Worm (Caenorhabditis elegans) whole organism, L1 larva: ENCODE data around the gene clec-129.

ENCODE experiments used
- F16B12.6 ChIP-seq: fragments of 150-350 bp; optimal IDR thresholded peaks from 2 replicates; lab custom pipeline; 2014; ENCODE audit warnings: missing biosample characterization, missing genetic modification characterization
- Y116A8C.19 ChIP-seq: sonication (generic microtip); optimal IDR thresholded peaks from 2 replicates; lab custom pipeline; 2016; ENCODE audit warnings: missing compliant biosample characterization, missing genetic modification characterization, borderline replicate concordance
- alr-1 ChIP-seq: fragments of 200-800 bp; sonication (Bioruptor generic); optimal IDR thresholded peaks from 2 replicates; lab custom pipeline; 2018; ENCODE audit warnings: borderline replicate concordance, mild to moderate bottlenecking, missing genetic modification characterization, missing compliant biosample characterization
- aly-2 ChIP-seq: fragments of 150-350 bp; optimal IDR thresholded peaks from 2 replicates; lab custom pipeline; 2014; ENCODE audit warnings: missing biosample characterization, missing genetic modification characterization
- ama-1 ChIP-seq: fragments of 150-350 bp; optimal IDR thresholded peaks from 2 replicates; lab custom pipeline; 2014
- blmp-1 ChIP-seq: fragments of 150-350 bp; optimal IDR thresholded peaks from 2 replicates; lab custom pipeline; 2014; ENCODE audit warnings: missing biosample characterization, missing genetic modification characterization
- ceh-8 ChIP-seq: fragments of 200-800 bp; sonication (Bioruptor generic); optimal IDR thresholded peaks from 2 replicates; lab custom pipeline; 2018; ENCODE audit warnings: mild to moderate bottlenecking, missing genetic modification characterization, moderate library complexity, missing compliant biosample characterization
- ceh-82 ChIP-seq, 3 experiments: fragments of 150-350 bp in 1 of 3; sonication (generic microtip) in 2 of 3; optimal IDR thresholded peaks; 2 replicates each; lab custom pipeline; 2014 to 2017; ENCODE audit warnings: missing biosample characterization in 3 of 3, missing genetic modification characterization in 3 of 3
- ceh-88 ChIP-seq: fragments of 200-800 bp; sonication (Bioruptor generic); IDR thresholded peaks from 2 replicates; pipeline ENCODE4 v1.3.6; 2022; ENCODE audit warnings: missing genetic modification characterization, missing compliant biosample characterization
- ces-1 ChIP-seq: fragments of 150-350 bp; optimal IDR thresholded peaks from 2 replicates; lab custom pipeline; 2014; ENCODE audit warnings: missing biosample characterization, missing genetic modification reagents, missing genetic modification characterization
- dpl-1 ChIP-seq, 3 experiments: fragments of 150-350 bp in 2 of 3; sonication (generic microtip) in 1 of 3; optimal IDR thresholded peaks; 2 replicates each; lab custom pipeline; 2014 to 2017; ENCODE audit warnings: missing biosample characterization in 3 of 3, missing genetic modification characterization in 3 of 3, missing genetic modification reagents in 3 of 3
- efl-3 ChIP-seq: fragments of 200-800 bp; sonication (Bioruptor generic); optimal IDR thresholded peaks from 2 replicates; lab custom pipeline; 2018; ENCODE audit warnings: mild to moderate bottlenecking, missing genetic modification characterization, missing compliant biosample characterization
- egl-27 ChIP-seq, 2 experiments: fragments of 150-350 bp in 1 of 2; sonication (generic microtip); optimal IDR thresholded peaks; 3 replicates each; lab custom pipeline; 2017 to 2018; ENCODE audit warnings: missing biosample characterization in 2 of 2, missing genetic modification characterization in 2 of 2, missing genetic modification reagents in 2 of 2
- elt-2 ChIP-seq: sonication (generic microtip); optimal IDR thresholded peaks from 2 replicates; lab custom pipeline; 2016; ENCODE audit warnings: missing genetic modification characterization, mild to moderate bottlenecking, inconsistent platforms, missing compliant biosample characterization, missing genetic modification reagents
- elt-3 ChIP-seq, 6 experiments: fragments of 150-350 bp in 1 of 6; sonication (generic microtip); optimal IDR thresholded peaks; 2 replicates each; lab custom pipeline; 2017 to 2018; ENCODE audit warnings: missing biosample characterization in 6 of 6, missing genetic modification characterization in 6 of 6, inconsistent platforms in 1 of 6
- ets-5 ChIP-seq: fragments of 200-800 bp; sonication (Bioruptor generic); IDR thresholded peaks from 2 replicates; pipeline ENCODE4 v1.3.6; 2022; ENCODE audit warnings: missing genetic modification characterization, missing compliant biosample characterization
- fkh-8 ChIP-seq: sonication (generic microtip); optimal IDR thresholded peaks from 2 replicates; lab custom pipeline; 2016; ENCODE audit warnings: mild to moderate bottlenecking, missing genetic modification characterization, missing compliant biosample characterization
- fos-1 ChIP-seq: fragments of 150-350 bp; optimal IDR thresholded peaks from 2 replicates; lab custom pipeline; 2014; ENCODE audit warnings: missing biosample characterization, missing genetic modification characterization
- grh-1 ChIP-seq: fragments of 200-800 bp; sonication (Bioruptor generic); IDR thresholded peaks from 2 replicates; pipeline ENCODE4 v1.3.6; 2022; ENCODE audit warnings: missing genetic modification reagents, missing genetic modification characterization, missing compliant biosample characterization
- hlh-17 ChIP-seq: fragments of 200-800 bp; sonication (Bioruptor generic); optimal IDR thresholded peaks from 2 replicates; lab custom pipeline; 2018; ENCODE audit warnings: missing genetic modification characterization, mild to moderate bottlenecking, missing compliant biosample characterization, moderate library complexity, borderline replicate concordance
- hlh-4 ChIP-seq: sonication (generic microtip); optimal IDR thresholded peaks from 2 replicates; lab custom pipeline; 2016; ENCODE audit warnings: mild to moderate bottlenecking, missing genetic modification characterization, missing compliant biosample characterization
- isw-1 ChIP-seq: fragments of 200-800 bp; sonication (Bioruptor generic); IDR thresholded peaks from 2 replicates; pipeline ENCODE4 v1.3.6; 2022; ENCODE audit warnings: missing genetic modification characterization, missing compliant biosample characterization
- jun-1 ChIP-seq: fragments of 150-350 bp; optimal IDR thresholded peaks from 2 replicates; lab custom pipeline; 2014; ENCODE audit warnings: missing biosample characterization, missing genetic modification reagents, missing genetic modification characterization
- lin-13 ChIP-seq: fragments of 150-350 bp; optimal IDR thresholded peaks from 2 replicates; lab custom pipeline; 2014; ENCODE audit warnings: missing biosample characterization, missing genetic modification reagents, missing genetic modification characterization
- lin-14 ChIP-seq: fragments of 200-800 bp; sonication (Bioruptor generic); optimal IDR thresholded peaks from 2 replicates; lab custom pipeline; 2018; ENCODE audit warnings: mild to moderate bottlenecking, missing genetic modification characterization, moderate library complexity, missing compliant biosample characterization
- lin-15B ChIP-seq: fragments of 150-350 bp; sonication (generic microtip); optimal IDR thresholded peaks from 3 replicates; lab custom pipeline; 2014; ENCODE audit warnings: missing biosample characterization, missing genetic modification characterization
- lin-39 ChIP-seq: fragments of 150-350 bp; optimal IDR thresholded peaks from 2 replicates; lab custom pipeline; 2014; ENCODE audit warnings: missing biosample characterization, missing genetic modification reagents, missing genetic modification characterization
- mep-1 ChIP-seq: fragments of 150-350 bp; optimal IDR thresholded peaks from 2 replicates; lab custom pipeline; 2014; ENCODE audit warnings: missing biosample characterization, missing genetic modification characterization
- nhr-47 ChIP-seq: sonication (generic microtip); optimal IDR thresholded peaks from 2 replicates; lab custom pipeline; 2016; ENCODE audit warnings: mild to moderate bottlenecking, missing genetic modification characterization, moderate library complexity, missing compliant biosample characterization
- nhr-71 ChIP-seq: sonication (generic microtip); optimal IDR thresholded peaks from 2 replicates; lab custom pipeline; 2016; ENCODE audit warnings: mild to moderate bottlenecking, missing genetic modification characterization, moderate library complexity, missing compliant biosample characterization
- nhr-76 ChIP-seq: sonication (generic microtip); optimal IDR thresholded peaks from 2 replicates; lab custom pipeline; 2017; ENCODE audit warnings: missing biosample characterization, missing genetic modification characterization
- nhr-84 ChIP-seq: sonication (generic microtip); optimal IDR thresholded peaks from 2 replicates; lab custom pipeline; 2017; ENCODE audit warnings: missing biosample characterization, missing genetic modification characterization
- skn-1 ChIP-seq: fragments of 150-350 bp; optimal IDR thresholded peaks from 2 replicates; lab custom pipeline; 2014; ENCODE audit warnings: missing biosample characterization, missing genetic modification characterization
- sox-4 ChIP-seq: sonication (generic microtip); optimal IDR thresholded peaks from 2 replicates; lab custom pipeline; 2016; ENCODE audit warnings: missing genetic modification characterization, missing compliant biosample characterization
- sptf-1 ChIP-seq: fragments of 150-350 bp; optimal IDR thresholded peaks from 2 replicates; lab custom pipeline; 2014; ENCODE audit warnings: missing biosample characterization, missing genetic modification characterization
- unc-130 ChIP-seq: fragments of 150-350 bp; optimal IDR thresholded peaks from 2 replicates; lab custom pipeline; 2017; ENCODE audit warnings: missing biosample characterization, missing genetic modification characterization, inconsistent platforms
- unc-98 ChIP-seq: fragments of 200-800 bp; sonication (Bioruptor generic); IDR thresholded peaks from 2 replicates; pipeline ENCODE4 v1.3.6; 2022; ENCODE audit warnings: missing genetic modification characterization, missing compliant biosample characterization
- zag-1 ChIP-seq: fragments of 150-350 bp; optimal IDR thresholded peaks from 2 replicates; lab custom pipeline; 2014; ENCODE audit warnings: missing biosample characterization, missing genetic modification characterization
- zip-4 ChIP-seq: fragments of 200-800 bp; sonication (Bioruptor generic); optimal IDR thresholded peaks from 2 replicates; lab custom pipeline; 2018; ENCODE audit warnings: mild to moderate bottlenecking, missing genetic modification characterization, moderate library complexity, missing compliant biosample characterization

clec-129 gene

DNA sequence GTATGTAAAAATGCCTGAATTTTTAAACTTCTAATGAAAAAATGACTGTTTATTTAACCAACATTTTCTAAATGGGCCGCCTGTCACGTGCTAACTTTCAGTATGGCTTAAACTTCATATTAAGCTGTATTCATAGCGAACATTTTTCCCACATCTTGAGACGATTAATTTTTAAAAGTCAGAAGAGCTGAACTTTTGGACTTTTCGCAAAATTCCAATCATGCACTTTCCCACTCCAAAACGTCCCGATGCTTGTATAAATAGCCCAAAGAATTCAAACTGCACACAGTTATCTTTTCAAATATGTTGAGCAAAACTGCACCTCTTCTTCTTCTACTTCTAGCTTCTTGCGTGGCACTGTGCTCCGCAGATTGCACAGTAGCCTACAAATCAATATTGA is 5.5 kb downstream of the clec-129 start, which contains the start of gene clec-132:
TSS of gene clec-132 (plus strand) at position 301 of the 400 bp plus-strand sequence.
- TF ChIP-seq mep-1 (tag; lab: Kevin White, UChicago), result no peak
- no peak for TF ChIP-seq nhr-71 (tag; lab: Kevin White, UChicago)
- no peak for TF ChIP-seq nhr-47 (tag; lab: Kevin White, UChicago)
- no peak for TF ChIP-seq ama-1 (lab: Kevin White, UChicago)
- TF ChIP-seq ceh-88 (GFP tag; lab: Robert Waterston, UW), result no peak
- no peak for TF ChIP-seq skn-1 (tag; lab: Kevin White, UChicago)
- TF ChIP-seq nhr-76, result no peak
- no peak for TF ChIP-seq isw-1 (GFP tag; lab: Robert Waterston, UW)
- no peak for TF ChIP-seq zip-4 (GFP tag; lab: Kevin White, UChicago)
- TF ChIP-seq ceh-8 (GFP tag; lab: Kevin White, UChicago), result no peak
- no peak for TF ChIP-seq ets-5 (GFP tag; lab: Robert Waterston, UW)
- TF ChIP-seq sox-4 (tag; lab: Kevin White, UChicago), result no peak
- TF ChIP-seq blmp-1 (tag; lab: Kevin White, UChicago), result no peak
- no peak for TF ChIP-seq aly-2 (tag; lab: Kevin White, UChicago)
- TF ChIP-seq efl-3 (GFP tag; lab: Kevin White, UChicago), result no peak
- no peak for TF ChIP-seq jun-1 (tag; lab: Kevin White, UChicago)
- TF ChIP-seq grh-1, result no peak
- TF ChIP-seq lin-39 (tag; lab: Kevin White, UChicago), result no peak
- TF ChIP-seq fos-1 (tag; lab: Kevin White, UChicago), result no peak
- TF ChIP-seq, all 84 proteins: peak for 0

DNA sequence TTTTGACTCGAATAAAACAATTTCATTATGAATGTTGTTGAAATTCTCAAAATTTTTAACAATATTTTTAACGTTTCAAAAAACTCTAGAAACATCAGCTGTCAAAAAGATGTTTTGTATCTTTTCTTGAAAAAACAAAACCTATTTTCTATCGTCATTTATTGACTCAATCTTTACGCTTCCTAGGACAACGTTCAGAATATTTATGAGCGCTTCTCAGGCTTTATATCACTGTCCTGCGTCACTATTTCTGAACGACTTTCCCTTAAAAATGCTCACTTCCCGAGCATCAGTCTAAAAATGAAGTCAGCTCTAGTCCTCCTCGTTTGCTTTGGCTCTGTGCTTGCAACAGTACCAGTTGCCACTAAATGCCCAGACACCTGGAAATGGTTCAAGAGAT is 6.8 kb downstream of the clec-129 start, which contains the start of gene clec-133:
TSS of gene clec-133 (plus strand) at position 301 of the 400 bp plus-strand sequence.
- TF ChIP-seq fkh-8 (tag; lab: Kevin White, UChicago), result no peak
- TF ChIP-seq hlh-17, result no peak
- no peak for TF ChIP-seq lin-14 (GFP tag; lab: Kevin White, UChicago)
- TF ChIP-seq sox-4 (tag; lab: Kevin White, UChicago), result no peak
- TF ChIP-seq, all 84 proteins: peak for 0

- TF ChIP-seq egl-27 (tag; optimal IDR thresholded peaks at IDR 0.05; lab: Kevin White, UChicago) (no peak), dpl-1 (GFP tag; optimal IDR thresholded peaks at IDR 0.05; lab: Kevin White, UChicago) (no peak), zag-1 (tag; lab: Kevin White, UChicago) (no peak), hlh-4 (tag; lab: Kevin White, UChicago) (no peak), unc-130 (tag; lab: Kevin White, UChicago) (no peak), ceh-82 (tag; optimal IDR thresholded peaks at IDR 0.05; lab: Kevin White, UChicago) (no peak), unc-98 (GFP tag; lab: Robert Waterston, UW) (no peak), ama-1 (lab: Kevin White, UChicago) (no peak), Y116A8C.19 (tag; lab: Kevin White, UChicago) (no peak), nhr-76 (no peak), lin-13 (no peak), elt-3 (tag; optimal IDR thresholded peaks at IDR 0.05; lab: Kevin White, UChicago) (no peak)
Measured at ce11 chrII:3579767-3580166, 8.5 kb downstream of the clec-129 start, which contains the start of gene clec-134. Gene clec-134, plus strand, starts transcription at chrII:3580067.

DNA sequence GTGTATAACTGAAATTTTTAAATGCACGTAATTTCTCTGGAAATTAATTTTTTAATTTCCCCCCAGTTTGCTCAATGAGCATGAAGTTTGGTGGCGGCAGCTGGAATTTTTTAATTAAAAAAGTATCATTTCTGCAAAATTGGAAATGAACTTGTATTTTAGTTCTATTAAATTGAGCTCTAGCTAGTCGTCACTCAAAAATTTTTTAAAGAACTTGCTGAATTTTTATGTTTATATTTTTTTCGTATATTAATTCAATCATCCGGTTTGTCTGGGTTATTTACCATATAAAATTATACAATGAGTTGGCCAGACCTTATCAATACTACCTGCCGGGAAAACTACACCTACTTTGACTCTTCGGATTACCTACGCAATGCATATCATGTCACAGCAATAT is 10.5 kb downstream of the clec-129 start, which contains the start of gene srh-59:
TSS of gene srh-59 (plus strand) at position 301 of the 400 bp plus-strand sequence.
- TF ChIP-seq elt-2 (tag; lab: Kevin White, UChicago) (no peak), lin-15B (no peak), ces-1 (no peak), nhr-84 (tag; lab: Kevin White, UChicago) (no peak), lin-14 (GFP tag; lab: Kevin White, UChicago) (no peak), sptf-1 (tag; lab: Kevin White, UChicago) (no peak), alr-1 (tag; lab: Kevin White, UChicago) (no peak), efl-3 (GFP tag; lab: Kevin White, UChicago) (no peak), F16B12.6 (tag; lab: Kevin White, UChicago) (no peak), fkh-8 (tag; lab: Kevin White, UChicago) (no peak)
